Worm (Caenorhabditis elegans) whole organism, young adult: Measurements from ENCODE around the gene grd-1.

Experiments
- B0035.1 ChIP-seq: sonication (generic microtip); optimal IDR thresholded peaks from 2 replicates; lab custom pipeline; 2016; ENCODE audit warnings: missing genetic modification characterization, mild to moderate bottlenecking, missing compliant biosample characterization, missing genotype, missing genetic modification reagents
- B0336.3 ChIP-seq: fragments of 200-800 bp; sonication (Bioruptor generic); IDR thresholded peaks from 2 replicates; pipeline ENCODE4 v1.3.6; 2022; ENCODE audit warnings: missing genetic modification characterization, missing compliant biosample characterization
- C17E4.6 ChIP-seq: fragments of 200-800 bp; sonication (Bioruptor generic); IDR thresholded peaks from 2 replicates; pipeline ENCODE4 v1.3.6; 2022; ENCODE audit warnings: missing genetic modification reagents, missing genetic modification characterization, missing compliant biosample characterization
- F10E7.11 ChIP-seq: sonication (generic microtip); optimal IDR thresholded peaks from 2 replicates; lab custom pipeline; 2017; ENCODE audit warnings: mild to moderate bottlenecking, missing genetic modification characterization, moderate library complexity, missing compliant biosample characterization
- F37B4.10 ChIP-seq: fragments of 200-800 bp; sonication (Bioruptor generic); IDR thresholded peaks from 2 replicates; pipeline ENCODE4 v1.3.6; 2022; ENCODE audit warnings: missing genetic modification characterization, missing compliant biosample characterization
- F39B2.1 ChIP-seq: fragments of 200-800 bp; sonication (Bioruptor generic); IDR thresholded peaks from 2 replicates; pipeline ENCODE4 v1.3.6; 2022; ENCODE audit warnings: missing genetic modification reagents, missing genetic modification characterization, missing compliant biosample characterization
- F57C9.4 ChIP-seq: sonication (generic microtip); optimal IDR thresholded peaks from 2 replicates; lab custom pipeline; 2017; ENCODE audit warnings: mild to moderate bottlenecking, missing genetic modification characterization, missing compliant biosample characterization
- T07F8.4 ChIP-seq: sonication (generic microtip); optimal IDR thresholded peaks from 2 replicates; lab custom pipeline; 2016; ENCODE audit warnings: mild to moderate bottlenecking, missing genetic modification characterization, moderate library complexity, missing compliant biosample characterization
- Y79H2A.3 ChIP-seq: fragments of 200-800 bp; sonication (Bioruptor generic); conservative IDR thresholded peaks from 2 replicates; pipeline ENCODE4 v1.3.6; 2022; ENCODE audit warnings: missing genetic modification reagents, missing genetic modification characterization, missing compliant biosample characterization
- ZK185.1 ChIP-seq: sonication (generic microtip); optimal IDR thresholded peaks from 2 replicates; lab custom pipeline; 2016; ENCODE audit warnings: mild to moderate bottlenecking, missing genetic modification characterization, missing compliant biosample characterization; ENCODE audit not compliant: poor library complexity, severe bottlenecking
- akir-1 ChIP-seq: fragments of 200-800 bp; sonication (Bioruptor generic); optimal IDR thresholded peaks from 2 replicates; lab custom pipeline; 2018; ENCODE audit warnings: mild to moderate bottlenecking, missing genetic modification characterization, moderate library complexity, missing compliant biosample characterization
- attf-3 ChIP-seq: fragments of 200-800 bp; sonication (Bioruptor generic); conservative IDR thresholded peaks from 2 replicates; pipeline ENCODE4 v1.3.6; 2022; ENCODE audit warnings: missing genetic modification reagents, missing genetic modification characterization, missing compliant biosample characterization
- ccch-3 ChIP-seq: fragments of 200-800 bp; sonication (Bioruptor generic); optimal IDR thresholded peaks from 2 replicates; lab custom pipeline; 2018; ENCODE audit warnings: mild to moderate bottlenecking, missing genetic modification characterization, missing compliant biosample characterization
- dox-1 ChIP-seq: fragments of 200-800 bp; sonication (Bioruptor generic); IDR thresholded peaks from 2 replicates; pipeline ENCODE4 v1.3.6; 2022; ENCODE audit warnings: missing genetic modification reagents, missing genetic modification characterization, missing compliant biosample characterization
- egl-18 ChIP-seq: fragments of 200-800 bp; sonication (Bioruptor generic); IDR thresholded peaks from 2 replicates; pipeline ENCODE4 v1.3.6; 2022; ENCODE audit warnings: missing genetic modification reagents, missing genetic modification characterization, missing compliant biosample characterization
- egl-44 ChIP-seq: fragments of 200-800 bp; sonication (Bioruptor generic); IDR thresholded peaks from 2 replicates; pipeline ENCODE4 v1.3.6; 2022; ENCODE audit warnings: missing genetic modification reagents, missing genetic modification characterization, missing compliant biosample characterization
- him-1 ChIP-seq: sonication (generic microtip); optimal IDR thresholded peaks from 2 replicates; lab custom pipeline; 2016; ENCODE audit warnings: missing genotype, missing genetic modification reagents, missing genetic modification characterization, missing compliant biosample characterization
- hlh-26 ChIP-seq: fragments of 200-800 bp; sonication (Bioruptor generic); conservative IDR thresholded peaks from 2 replicates; pipeline ENCODE4 v1.3.6; 2022; ENCODE audit warnings: missing genetic modification reagents, missing genetic modification characterization, missing compliant biosample characterization
- lir-1 ChIP-seq: fragments of 200-800 bp; sonication (Bioruptor generic); conservative IDR thresholded peaks from 2 replicates; pipeline ENCODE4 v1.3.6; 2022; ENCODE audit warnings: missing genetic modification reagents, missing genetic modification characterization, missing compliant biosample characterization
- madf-6 ChIP-seq: fragments of 200-800 bp; sonication (Bioruptor generic); IDR thresholded peaks from 2 replicates; pipeline ENCODE4 v1.3.6; 2022; ENCODE audit warnings: missing genetic modification reagents, missing genetic modification characterization, missing compliant biosample characterization
- madf-8 ChIP-seq: fragments of 200-800 bp; sonication (Bioruptor generic); conservative IDR thresholded peaks from 2 replicates; pipeline ENCODE4 v1.3.6; 2022; ENCODE audit warnings: missing genetic modification reagents, missing genetic modification characterization, missing compliant biosample characterization
- pha-4 ChIP-seq: fragments of 150-350 bp; sonication (generic microtip); optimal IDR thresholded peaks from 2 replicates; lab custom pipeline; 2014; ENCODE audit warnings: missing biosample characterization, missing genetic modification reagents, missing genetic modification characterization
- rpc-1 ChIP-seq, 2 experiments: fragments of 150-350 bp in 1 of 2; sonication (generic microtip) in 1 of 2; optimal IDR thresholded peaks; 2 replicates each; lab custom pipeline; 2014 to 2018; ENCODE audit warnings: missing biosample characterization in 1 of 2, missing genetic modification characterization in 1 of 2, missing genetic modification reagents in 1 of 2, missing genotype in 1 of 2
- snpc-1.1 ChIP-seq: sonication (generic microtip); optimal IDR thresholded peaks from 2 replicates; lab custom pipeline; 2017; ENCODE audit warnings: missing genetic modification characterization, mild to moderate bottlenecking, missing compliant biosample characterization, antibody characterized with exemption, moderate library complexity, missing genotype, missing genetic modification reagents; ENCODE audit not compliant: insufficient read depth
- snpc-1.3 ChIP-seq: sonication (generic microtip); optimal IDR thresholded peaks from 2 replicates; lab custom pipeline; 2017; ENCODE audit warnings: missing genetic modification characterization, mild to moderate bottlenecking, missing compliant biosample characterization, antibody characterized with exemption, moderate library complexity, missing genotype, missing genetic modification reagents; ENCODE audit not compliant: insufficient read depth
- snpc-3.4 ChIP-seq: sonication (generic microtip); optimal IDR thresholded peaks from 2 replicates; lab custom pipeline; 2017; ENCODE audit warnings: missing genetic modification characterization, mild to moderate bottlenecking, missing compliant biosample characterization, antibody characterized with exemption, moderate library complexity, missing genotype, missing genetic modification reagents
- tbx-9 ChIP-seq: sonication (generic microtip); optimal IDR thresholded peaks from 2 replicates; lab custom pipeline; 2016; ENCODE audit warnings: borderline replicate concordance, missing genetic modification characterization, inconsistent platforms, missing compliant biosample characterization
- zfh-2 ChIP-seq: fragments of 200-800 bp; sonication (Bioruptor generic); conservative IDR thresholded peaks from 2 replicates; pipeline ENCODE4 v1.3.6; 2022; ENCODE audit warnings: missing genetic modification reagents, missing genetic modification characterization, missing compliant biosample characterization
- zim-3 ChIP-seq: sonication (generic microtip); optimal IDR thresholded peaks from 2 replicates; lab custom pipeline; 2017; ENCODE audit warnings: mild to moderate bottlenecking, missing genetic modification characterization, moderate library complexity, missing compliant biosample characterization
- ztf-18 ChIP-seq: sonication (generic microtip); optimal IDR thresholded peaks from 2 replicates; lab custom pipeline; 2016; ENCODE audit warnings: missing genotype, mild to moderate bottlenecking, missing genetic modification characterization, missing compliant biosample characterization

Gene grd-1

ce11 chrX:11109200-11109599 is at the start of gene grd-1:
Gene grd-1, plus strand, starts transcription at chrX:11109440.
- TF ChIP-seq pha-4 (tag; lab: Kevin White, UChicago) (no peak), him-1 (tag; lab: Kevin White, UChicago) (no peak), B0035.1 (tag; lab: Kevin White, UChicago) (no peak), snpc-3.4 (no peak), akir-1 (GFP tag; lab: Kevin White, UChicago) (no peak), ztf-18 (tag; lab: Kevin White, UChicago) (no peak), Y79H2A.3 (no peak), T07F8.4 (tag; lab: Kevin White, UChicago) (no peak), F10E7.11 (tag; lab: Kevin White, UChicago) (no peak), egl-44 (GFP tag; lab: Robert Waterston, UW) (no peak), F39B2.1 (GFP tag; lab: Robert Waterston, UW) (no peak), B0336.3 (GFP tag; lab: Robert Waterston, UW) (no peak), C17E4.6 (GFP tag; lab: Robert Waterston, UW) (no peak), madf-8 (GFP tag; lab: Robert Waterston, UW) (no peak), snpc-1.3 (tag; lab: Kevin White, UChicago) (no peak)

DNA sequence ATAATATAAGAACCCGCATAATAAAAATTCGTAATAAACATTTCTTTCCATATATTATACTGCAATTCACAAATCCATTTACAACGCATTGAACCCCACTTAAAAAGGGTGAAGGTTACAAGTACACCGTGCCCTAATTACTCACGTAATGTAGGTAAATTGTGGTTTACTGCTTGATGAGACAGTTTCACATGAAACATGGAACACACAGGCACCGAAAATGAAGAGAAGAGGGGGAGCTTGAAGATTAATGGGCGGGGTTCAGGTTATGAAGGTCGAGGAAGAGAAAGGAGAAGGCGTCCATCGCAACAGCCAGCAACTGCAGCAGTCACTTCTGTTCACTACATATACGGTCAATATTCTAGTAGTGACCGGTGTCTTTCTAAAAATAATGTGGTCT is 49.5 kb upstream of the grd-1 start, which contains the start of gene lpr-6:
Gene lpr-6, plus strand, starts transcription at position 251 of the 400 bp plus-strand sequence.
- no peak for TF ChIP-seq ccch-3
- no peak for TF ChIP-seq tbx-9 (tag; lab: Kevin White, UChicago)
- TF ChIP-seq attf-3 (GFP tag; lab: Robert Waterston, UW): no peak
- no peak for TF ChIP-seq C17E4.6 (GFP tag; lab: Robert Waterston, UW)
- no peak for TF ChIP-seq zfh-2 (GFP tag; lab: Robert Waterston, UW)
- TF ChIP-seq rpc-1 (optimal IDR thresholded peaks at IDR 0.05; lab: Kevin White, UChicago): no peak
- TF ChIP-seq rpc-1 (tag; optimal IDR thresholded peaks at IDR 0.05; lab: Kevin White, UChicago): no peak
- TF ChIP-seq, all 124 proteins: peak for 0

ce11 chrX:11060940-11061339 is 48.3 kb upstream of the grd-1 start:
- TF ChIP-seq ZK185.1 (tag; lab: Kevin White, UChicago) (no peak), F37B4.10 (GFP tag; lab: Robert Waterston, UW) (no peak)

ce11 chrX:11061904-11062303 is 47.3 kb upstream of the grd-1 start, which contains the start of gene lpr-5:
Gene lpr-5, plus strand, starts transcription at chrX:11062123.
- no peak for TF ChIP-seq egl-18 (GFP tag; lab: Robert Waterston, UW)
- TF ChIP-seq snpc-3.4: no peak
- TF ChIP-seq madf-6 (GFP tag; lab: Robert Waterston, UW): no peak
- TF ChIP-seq zim-3: no peak

DNA sequence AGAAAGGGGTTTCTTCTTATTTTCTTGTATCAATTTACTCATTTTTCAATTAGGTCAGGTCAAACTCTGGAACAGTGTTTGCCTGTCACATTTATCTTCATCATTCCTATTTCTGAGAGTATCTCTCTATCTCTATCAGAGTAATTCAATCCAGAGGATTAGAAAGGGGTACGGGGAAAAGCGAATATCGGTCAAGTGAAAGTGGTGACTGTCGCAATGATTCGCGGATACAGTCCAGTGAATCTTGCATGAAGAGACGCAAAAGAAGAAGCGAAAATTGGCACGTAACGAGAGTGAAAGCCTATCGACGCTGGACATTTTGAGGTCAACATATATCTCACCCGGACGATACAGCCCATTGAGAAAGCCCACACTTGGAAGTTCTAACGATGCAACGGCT is 44.4 kb upstream of the grd-1 start, which contains the start of gene lpr-4:
Gene lpr-4, plus strand, starts transcription at position 328 of the 400 bp plus-strand sequence.
- TF ChIP-seq snpc-1.1 (no peak), lir-1 (GFP tag; lab: Robert Waterston, UW) (no peak), dox-1 (no peak), F57C9.4 (tag; lab: Kevin White, UChicago) (no peak)

ce11 chrX:11067256-11067655 is 42.0 kb upstream of the grd-1 start:
- TF ChIP-seq hlh-26 (GFP tag; lab: Robert Waterston, UW) (no peak), snpc-3.4 (no peak)
- TF ChIP-seq, all 124 proteins: peak for 0
